Worm (Caenorhabditis elegans) whole organism, L4/young adult: Measurements from ENCODE around the gene R155.3.

Experiments
- W03F9.2 ChIP-seq: fragments of 150-350 bp; optimal IDR thresholded peaks from 2 replicates; lab custom pipeline; 2014; ENCODE audit warnings: missing biosample characterization, missing genetic modification characterization
- dao-5 ChIP-seq: sonication (generic microtip); optimal IDR thresholded peaks from 2 replicates; lab custom pipeline; 2016; ENCODE audit warnings: missing genotype, missing genetic modification characterization, moderate library complexity, missing compliant biosample characterization
- him-1 ChIP-seq: sonication (generic microtip); optimal IDR thresholded peaks from 2 replicates; lab custom pipeline; 2016; ENCODE audit warnings: missing genotype, missing genetic modification reagents, missing genetic modification characterization, missing compliant biosample characterization

R155.3 gene

DNA sequence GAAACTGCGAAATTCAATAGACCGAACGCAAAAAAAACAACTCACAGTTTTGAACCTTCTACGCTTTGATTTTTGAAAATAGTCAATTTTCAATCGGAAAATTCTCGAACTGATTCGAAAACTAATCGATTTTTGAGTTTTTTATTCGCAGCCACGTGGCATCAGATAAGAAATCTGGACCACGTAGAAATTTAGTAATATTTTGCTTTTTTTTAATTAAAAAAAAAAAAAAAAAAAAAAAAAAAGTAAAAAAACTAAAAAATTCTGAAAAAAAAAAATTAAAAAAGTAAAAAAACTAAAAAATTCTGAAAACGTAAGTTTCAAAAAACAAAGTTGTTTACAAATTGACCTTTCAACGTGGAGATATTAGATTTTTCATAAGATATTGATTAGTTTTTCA, at the start of gene R155.3:
R155.3 (minus strand) TSS at position 101 of the 400 bp plus-strand sequence.
- TF ChIP-seq dao-5 (tag; lab: Kevin White, UChicago) = no peak
- TF ChIP-seq him-1 (tag; lab: Kevin White, UChicago) = no peak
- no peak for TF ChIP-seq W03F9.2

ce11 chrIII:2021495-2021894, 45.0 kb upstream of the R155.3 start, which contains the start of gene ckr-2:
ckr-2 (minus strand) TSS chrIII:2021595.
- no peak for TF ChIP-seq W03F9.2
- no peak for TF ChIP-seq dao-5 (tag; lab: Kevin White, UChicago)
- no peak for TF ChIP-seq him-1 (tag; lab: Kevin White, UChicago)

- TF ChIP-seq W03F9.2 = no peak
- TF ChIP-seq him-1 (tag; lab: Kevin White, UChicago) = no peak
- no peak for TF ChIP-seq dao-5 (tag; lab: Kevin White, UChicago)
Observed at ce11 chrIII:2015494-2015893, 39.0 kb upstream of the R155.3 start.

- TF ChIP-seq him-1 (tag; lab: Kevin White, UChicago) (no peak), dao-5 (tag; lab: Kevin White, UChicago) (no peak), W03F9.2 (no peak)
Observed at ce11 chrIII:2013156-2013854, 36.8 kb upstream of the R155.3 start.

- no peak for TF ChIP-seq him-1 (tag; lab: Kevin White, UChicago)
- no peak for TF ChIP-seq W03F9.2
Observed at ce11 chrIII:2012561-2012960, 36.0 kb upstream of the R155.3 start.

ce11 chrIII:2008894-2009293, 32.4 kb upstream of the R155.3 start:
- TF ChIP-seq W03F9.2 = no peak
- no peak for TF ChIP-seq dao-5 (tag; lab: Kevin White, UChicago)
- no peak for TF ChIP-seq him-1 (tag; lab: Kevin White, UChicago)

DNA sequence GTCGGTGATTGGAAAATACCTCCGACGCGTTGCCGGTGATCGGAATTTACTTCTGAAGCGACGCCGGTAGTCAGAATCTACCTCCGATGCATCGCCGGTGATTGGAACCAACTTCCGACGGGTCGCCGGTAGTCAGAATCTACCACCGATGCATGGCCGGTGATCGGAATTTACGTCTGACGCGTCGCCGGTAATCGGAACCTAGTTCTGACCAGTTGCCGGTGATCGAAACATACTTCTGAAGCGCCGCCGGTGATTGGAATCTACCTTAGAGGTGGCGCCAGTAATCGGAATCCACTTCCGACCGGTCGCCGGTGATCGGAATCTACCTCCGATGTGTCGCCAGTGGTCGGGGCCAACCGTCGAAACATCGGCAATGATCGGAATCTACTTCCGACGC, 31.8 kb upstream of the R155.3 start:
- TF ChIP-seq W03F9.2 (no peak), him-1 (tag; lab: Kevin White, UChicago) (no peak), dao-5 (tag; lab: Kevin White, UChicago) (no peak)

- TF ChIP-seq W03F9.2 (no peak), him-1 (tag; lab: Kevin White, UChicago) (no peak), dao-5 (tag; lab: Kevin White, UChicago) (no peak)
Observed at ce11 chrIII:2006937-2007336, 30.4 kb upstream of the R155.3 start.

DNA sequence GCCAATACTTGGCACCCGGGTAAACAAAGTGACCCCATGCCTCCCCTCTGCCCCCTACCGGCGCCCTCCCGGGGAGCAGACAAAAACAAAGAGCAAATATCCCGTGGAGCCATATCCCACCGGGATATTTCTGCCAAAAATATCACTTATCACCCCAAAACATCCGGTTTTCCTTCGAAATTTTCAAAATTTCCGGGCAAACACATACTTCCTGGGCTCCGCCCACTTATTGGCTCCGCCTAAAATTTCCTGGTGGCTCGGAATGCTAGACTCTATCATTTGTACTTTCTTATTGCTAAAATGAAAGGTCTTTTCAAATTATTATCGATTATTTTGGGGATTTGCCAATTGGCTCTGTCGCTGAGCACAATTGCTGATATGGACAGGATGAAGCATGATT, 29.2 kb upstream of the R155.3 start, which contains the start of gene Y39A3B.1:
Y39A3B.1 (plus strand) TSS at position 301 of the 400 bp plus-strand sequence.
- TF ChIP-seq dao-5 (tag; lab: Kevin White, UChicago) (no peak), him-1 (tag; lab: Kevin White, UChicago) (no peak), W03F9.2 (no peak)

ce11 chrIII:2001210-2001609, 24.7 kb upstream of the R155.3 start:
- TF ChIP-seq W03F9.2 = no peak
- TF ChIP-seq him-1 (tag; lab: Kevin White, UChicago) = no peak
- TF ChIP-seq dao-5 (tag; lab: Kevin White, UChicago) = no peak

DNA sequence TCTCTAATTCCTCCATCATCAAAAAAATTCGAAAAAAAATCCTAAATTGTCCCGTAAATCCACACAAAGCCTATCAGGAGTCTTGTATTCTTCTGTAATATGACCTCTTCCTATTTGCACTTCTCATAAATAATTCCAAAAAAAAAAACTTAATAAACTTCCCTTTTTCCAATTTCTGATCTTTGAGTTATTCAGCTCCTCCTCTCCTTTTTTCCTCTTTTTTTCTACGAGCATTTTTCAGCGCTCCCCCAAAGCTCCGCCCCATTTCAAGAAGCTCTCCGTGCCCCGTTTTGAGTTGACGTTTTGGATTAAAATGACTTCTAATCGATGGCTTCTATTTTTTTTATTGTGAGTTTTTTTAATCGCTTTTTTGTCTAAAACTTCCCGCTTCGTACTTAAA, 21.0 kb upstream of the R155.3 start, which contains the start of gene lgc-42:
lgc-42 (plus strand) TSS at position 301 of the 400 bp plus-strand sequence.
- TF ChIP-seq W03F9.2 = no peak

- TF ChIP-seq W03F9.2 (no peak), him-1 (tag; lab: Kevin White, UChicago) (no peak), dao-5 (tag; lab: Kevin White, UChicago) (no peak)
Observed at ce11 chrIII:1989940-1990339, 13.4 kb upstream of the R155.3 start.

- no peak for TF ChIP-seq dao-5 (tag; lab: Kevin White, UChicago)
- TF ChIP-seq him-1 (tag; lab: Kevin White, UChicago) = no peak
- TF ChIP-seq W03F9.2 = no peak
Observed at ce11 chrIII:1987693-1988092, 11.2 kb upstream of the R155.3 start, which contains the start of gene Y39A3B.8. Y39A3B.8 (plus strand) TSS chrIII:1987993.

- TF ChIP-seq him-1 (tag; lab: Kevin White, UChicago) = no peak
- TF ChIP-seq dao-5 (tag; lab: Kevin White, UChicago) = no peak
- TF ChIP-seq W03F9.2 = no peak
Observed at ce11 chrIII:1984860-1985259, 8.3 kb upstream of the R155.3 start, which contains the start of gene Y39A3B.7. Y39A3B.7 (minus strand) TSS chrIII:1984960.
